Worm (Caenorhabditis elegans): ENCODE measurements around the gene srw-142.

- TF ChIP-seq tbx-2 (tag; optimal IDR thresholded peaks at IDR 0.05), result no peak
- no peak for TF ChIP-seq ceh-45 (GFP tag; IDR thresholded peaks at IDR 0.05)
- TF ChIP-seq pat-9 (tag; optimal IDR thresholded peaks at IDR 0.05), result no peak
- no peak for TF ChIP-seq nhr-11 (tag; optimal IDR thresholded peaks at IDR 0.05)
- no peak for TF ChIP-seq sox-2 (GFP tag; IDR thresholded peaks at IDR 0.05)
- no peak for TF ChIP-seq mec-3 (tag; optimal IDR thresholded peaks at IDR 0.05; ENCODE audit: borderline replicate concordance)
These were observed 18.2 kb upstream of the srw-142 start, which contains the start of gene srw-124 for ce11 chrV:2976287-2976686.
